Worm (Caenorhabditis elegans) whole organism, midembryonic: Measurements from ENCODE around the gene mom-2.

Experiments used
- T22C8.4 ChIP-seq: fragments of 200-800 bp; sonication (Bioruptor generic); IDR thresholded peaks from 2 replicates; pipeline ENCODE4 v1.3.6; 2022; ENCODE audit warnings: missing genetic modification characterization, missing compliant biosample characterization
- cog-1 ChIP-seq: sonication (generic microtip); optimal IDR thresholded peaks from 2 replicates; lab custom pipeline; 2016; ENCODE audit warnings: missing genetic modification characterization, missing compliant biosample characterization
- flt-1 ChIP-seq: fragments of 200-800 bp; sonication (Bioruptor generic); IDR thresholded peaks from 2 replicates; pipeline ENCODE4 v1.3.6; 2022; ENCODE audit warnings: missing genetic modification characterization, missing compliant biosample characterization
- klf-2 ChIP-seq: fragments of 200-800 bp; sonication (Bioruptor generic); conservative IDR thresholded peaks from 2 replicates; pipeline ENCODE4 v1.3.6; 2022; ENCODE audit warnings: missing genetic modification reagents, missing genetic modification characterization, missing compliant biosample characterization
- med-1 ChIP-seq: sonication (generic microtip); optimal IDR thresholded peaks from 2 replicates; lab custom pipeline; 2017; ENCODE audit warnings: missing genetic modification characterization, mild to moderate bottlenecking, missing compliant biosample characterization, antibody characterized with exemption, missing genetic modification reagents; ENCODE audit not compliant: insufficient read depth
- ref-1 ChIP-seq: fragments of 200-800 bp; sonication (Bioruptor generic); conservative IDR thresholded peaks from 2 replicates; pipeline ENCODE4 v1.3.6; 2022; ENCODE audit warnings: missing genetic modification reagents, missing genetic modification characterization, missing compliant biosample characterization
- tab-1 ChIP-seq: fragments of 200-800 bp; sonication (Bioruptor generic); IDR thresholded peaks from 2 replicates; pipeline ENCODE4 v1.3.6; 2022; ENCODE audit warnings: missing genetic modification characterization, missing compliant biosample characterization
- ztf-23 ChIP-seq: fragments of 200-800 bp; sonication (Bioruptor generic); IDR thresholded peaks from 2 replicates; pipeline ENCODE4 v1.3.6; 2022; ENCODE audit warnings: missing genetic modification reagents, missing genetic modification characterization, missing compliant biosample characterization
- ztf-29 ChIP-seq: fragments of 200-800 bp; sonication (Bioruptor generic); IDR thresholded peaks from 2 replicates; pipeline ENCODE4 v1.3.6; 2022; ENCODE audit warnings: missing genetic modification reagents, missing genetic modification characterization, missing compliant biosample characterization

- TF ChIP-seq flt-1 (GFP tag; lab: Robert Waterston, UW) (no peak), klf-2 (GFP tag; lab: Robert Waterston, UW) (no peak), ztf-23 (no peak), tab-1 (GFP tag; lab: Robert Waterston, UW) (no peak), ref-1 (GFP tag; lab: Robert Waterston, UW) (no peak), T22C8.4 (no peak), cog-1 (tag; lab: Kevin White, UChicago) (no peak), med-1 (GFP tag; lab: Kevin White, UChicago) (no peak), ztf-29 (GFP tag; lab: Robert Waterston, UW) (no peak)
Observed at ce11 chrV:8355435-8356212, at the start of gene mom-2.
